Fruit fly (Drosophila melanogaster) whole organism, wandering third instar larva: Measurements from ENCODE around the gene Idh3a.

Experiments
- CrebA ChIP-seq: fragments of 200-800 bp; sonication (Bioruptor generic); optimal IDR thresholded peaks from 2 replicates; lab custom pipeline; 2016; ENCODE audit warnings: missing biosample characterization, mild to moderate bottlenecking, missing genetic modification characterization, borderline replicate concordance
- Dfd ChIP-seq: fragments of >200 bp; optimal IDR thresholded peaks from 2 replicates; lab custom pipeline; 2017; ENCODE audit warnings: missing biosample characterization, missing genetic modification characterization
- Hr78 ChIP-seq: fragments of >200 bp; optimal IDR thresholded peaks from 2 replicates; lab custom pipeline; 2017; ENCODE audit warnings: missing biosample characterization, missing genetic modification characterization
- OdsH ChIP-seq: fragments of 200-800 bp; sonication (Bioruptor generic); optimal IDR thresholded peaks from 2 replicates; lab custom pipeline; 2016; ENCODE audit warnings: missing biosample characterization, mild to moderate bottlenecking, missing genetic modification characterization
- lola ChIP-seq: fragments of >200 bp; optimal IDR thresholded peaks from 2 replicates; lab custom pipeline; 2017; ENCODE audit warnings: missing biosample characterization, missing genetic modification characterization
- psq ChIP-seq: fragments of 200-800 bp; sonication (Bioruptor generic); optimal IDR thresholded peaks from 3 replicates; lab custom pipeline; 2017; ENCODE audit warnings: missing biosample characterization, mild to moderate bottlenecking, missing genetic modification characterization, moderate library complexity
- rgr ChIP-seq: fragments of 200-800 bp; sonication (Bioruptor generic); optimal IDR thresholded peaks from 3 replicates; lab custom pipeline; 2016; ENCODE audit warnings: missing biosample characterization, mild to moderate bottlenecking, missing genetic modification characterization
- usp ChIP-seq: fragments of >200 bp; optimal IDR thresholded peaks from 2 replicates; lab custom pipeline; 2017; ENCODE audit warnings: missing biosample characterization, missing genetic modification characterization

DNA sequence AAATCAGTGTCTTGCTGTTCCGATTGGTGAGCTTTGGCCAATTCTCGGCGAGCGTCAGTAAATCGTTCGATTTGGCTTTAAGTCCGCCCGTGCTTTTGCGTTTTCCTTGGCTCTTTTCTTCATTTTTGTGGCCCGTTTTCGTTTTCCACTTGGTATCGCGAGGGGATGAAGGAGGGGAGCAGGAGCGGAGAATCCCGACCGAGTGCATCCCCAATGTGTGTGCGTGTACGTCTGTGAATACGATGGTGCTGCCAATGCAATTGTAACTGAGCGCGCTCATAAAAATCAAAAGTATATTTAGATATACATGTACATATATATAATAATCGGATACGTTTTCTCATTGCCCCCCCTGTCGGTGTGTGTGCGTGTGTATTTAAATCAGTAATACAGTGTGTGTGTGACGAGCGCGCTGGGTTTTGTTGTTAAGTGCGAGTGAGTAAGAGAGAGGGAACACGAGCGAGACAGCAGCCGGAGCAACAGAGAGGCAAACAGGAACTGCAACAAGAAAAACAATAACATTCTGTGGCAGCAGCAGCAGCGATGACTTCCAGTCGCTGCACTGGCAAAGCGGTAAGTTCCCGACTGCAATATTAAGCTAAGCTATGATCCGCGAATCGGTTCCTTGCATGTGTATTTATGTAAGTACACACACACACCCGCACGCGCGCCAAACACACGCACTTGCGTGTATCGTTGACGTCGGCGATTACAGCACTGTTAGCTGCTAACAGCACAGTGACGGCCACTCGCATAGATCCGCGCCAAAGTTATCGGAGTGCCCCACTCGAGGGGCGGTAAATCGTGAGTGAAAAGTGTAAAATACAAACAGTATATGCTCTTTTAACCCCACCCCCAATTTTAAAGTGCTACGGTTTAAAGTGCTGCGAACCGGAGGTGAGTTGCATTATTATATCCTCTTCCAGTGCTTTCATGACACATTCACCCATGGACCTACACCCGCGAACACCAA lies 25.7 kb downstream of the Idh3a start:
- TF ChIP-seq CrebA (GFP tag; lab: Kevin White, UChicago) (no peak), OdsH (GFP tag; lab: Kevin White, UChicago) (peak; percentile 26), usp (GFP tag; lab: Kevin White, UChicago) (no peak), psq (GFP tag; lab: Kevin White, UChicago) (no peak), Hr78 (GFP tag; lab: Kevin White, UChicago) (no peak), lola (GFP tag; lab: Kevin White, UChicago) (no peak), rgr (peak; percentile 41), Dfd (GFP tag; lab: Kevin White, UChicago) (no peak)
